Worm (Caenorhabditis elegans) whole organism, midembryonic: ENCODE results near the gene sra-12.

Experiments used
- T22C8.4 ChIP-seq: fragments of 200-800 bp; sonication (Bioruptor generic); IDR thresholded peaks from 2 replicates; pipeline ENCODE4 v1.3.6; 2022; ENCODE audit warnings: missing genetic modification characterization, missing compliant biosample characterization
- med-1 ChIP-seq: sonication (generic microtip); optimal IDR thresholded peaks from 2 replicates; lab custom pipeline; 2017; ENCODE audit warnings: missing genetic modification characterization, mild to moderate bottlenecking, missing compliant biosample characterization, antibody characterized with exemption, missing genetic modification reagents; ENCODE audit not compliant: insufficient read depth
- tab-1 ChIP-seq: fragments of 200-800 bp; sonication (Bioruptor generic); IDR thresholded peaks from 2 replicates; pipeline ENCODE4 v1.3.6; 2022; ENCODE audit warnings: missing genetic modification characterization, missing compliant biosample characterization
- ztf-23 ChIP-seq: fragments of 200-800 bp; sonication (Bioruptor generic); IDR thresholded peaks from 2 replicates; pipeline ENCODE4 v1.3.6; 2022; ENCODE audit warnings: missing genetic modification reagents, missing genetic modification characterization, missing compliant biosample characterization
- ztf-29 ChIP-seq: fragments of 200-800 bp; sonication (Bioruptor generic); IDR thresholded peaks from 2 replicates; pipeline ENCODE4 v1.3.6; 2022; ENCODE audit warnings: missing genetic modification reagents, missing genetic modification characterization, missing compliant biosample characterization

Gene sra-12

ce11 chrII:10852880-10853279, 51.4 kb downstream of the sra-12 start:
- no peak for TF ChIP-seq med-1
- no peak for TF ChIP-seq ztf-23 (GFP tag; lab: Robert Waterston, UW)
- no peak for TF ChIP-seq T22C8.4 (GFP tag; lab: Robert Waterston, UW)
- no peak for TF ChIP-seq tab-1 (GFP tag; lab: Robert Waterston, UW)
- no peak for TF ChIP-seq ztf-29 (GFP tag; lab: Robert Waterston, UW)
